Fruit fly (Drosophila melanogaster) whole organism, embryonic: ENCODE data around the gene CG10068.

Experiments used
- B-H1 ChIP-seq: fragments of 200-800 bp; sonication (Bioruptor generic); IDR thresholded peaks from 3 replicates; pipeline ENCODE4 v1.3.6; 2022; ENCODE audit warnings: missing biosample characterization, missing genetic modification characterization
- CG11456 ChIP-seq: fragments of 200-800 bp; sonication (Bioruptor generic); IDR thresholded peaks from 3 replicates; pipeline ENCODE4 v1.3.6; 2022; ENCODE audit warnings: missing biosample characterization, missing genetic modification characterization
- CG11723 ChIP-seq: fragments of 200-800 bp; sonication (Bioruptor generic); optimal IDR thresholded peaks from 2 replicates; lab custom pipeline; 2017; ENCODE audit warnings: missing biosample characterization, mild to moderate bottlenecking, missing genetic modification characterization
- CG12299 ChIP-seq: fragments of 200-800 bp; sonication (Bioruptor generic); optimal IDR thresholded peaks from 2 replicates; lab custom pipeline; 2018; ENCODE audit warnings: missing biosample characterization, mild to moderate bottlenecking, missing genetic modification characterization
- CG14965 ChIP-seq: fragments of 200-800 bp; sonication (Bioruptor generic); optimal IDR thresholded peaks from 2 replicates; lab custom pipeline; 2016; ENCODE audit warnings: missing biosample characterization, missing genetic modification characterization, borderline replicate concordance
- CG15011 ChIP-seq: fragments of 200-800 bp; sonication (Bioruptor generic); optimal IDR thresholded peaks from 3 replicates; lab custom pipeline; 2018; ENCODE audit warnings: missing biosample characterization, mild to moderate bottlenecking, missing genetic modification characterization
- CG1647 ChIP-seq: fragments of 200-800 bp; sonication (Bioruptor generic); optimal IDR thresholded peaks from 3 replicates; lab custom pipeline; 2016; ENCODE audit warnings: missing biosample characterization, missing genetic modification characterization
- CG16815 ChIP-seq: fragments of 200-800 bp; sonication (Bioruptor generic); optimal IDR thresholded peaks from 3 replicates; lab custom pipeline; 2017; ENCODE audit warnings: missing biosample characterization, mild to moderate bottlenecking, missing genetic modification characterization
- CG17186 ChIP-seq: fragments of 200-800 bp; sonication (Bioruptor generic); optimal IDR thresholded peaks from 3 replicates; lab custom pipeline; 2017; ENCODE audit warnings: missing biosample characterization, missing genetic modification reagents, missing genetic modification characterization
- CG2202 ChIP-seq: fragments of 200-800 bp; sonication (Bioruptor generic); optimal IDR thresholded peaks from 2 replicates; lab custom pipeline; 2018; ENCODE audit warnings: missing biosample characterization, mild to moderate bottlenecking, missing genetic modification characterization
- CG4707 ChIP-seq: fragments of 200-800 bp; sonication (Bioruptor generic); optimal IDR thresholded peaks from 2 replicates; lab custom pipeline; 2018; ENCODE audit warnings: missing biosample characterization, mild to moderate bottlenecking, missing genetic modification characterization, moderate library complexity
- CG4820 ChIP-seq: fragments of 200-800 bp; sonication (Bioruptor generic); optimal IDR thresholded peaks from 3 replicates; lab custom pipeline; 2016; ENCODE audit warnings: missing biosample characterization, missing genetic modification characterization
- CG6791 ChIP-seq: fragments of 200-800 bp; sonication (Bioruptor generic); IDR thresholded peaks from 3 replicates; pipeline ENCODE4 v1.3.6; 2022; ENCODE audit warnings: missing biosample characterization, missing genetic modification characterization; ENCODE audit not compliant: partially characterized antibody
- CG7839 ChIP-seq: fragments of 200-800 bp; sonication (Bioruptor generic); optimal IDR thresholded peaks from 3 replicates; lab custom pipeline; 2018; ENCODE audit warnings: missing biosample characterization, mild to moderate bottlenecking, missing genetic modification characterization, moderate library complexity
- Dip2 ChIP-seq: fragments of 200-800 bp; sonication (Bioruptor generic); IDR thresholded peaks from 2 replicates; pipeline ENCODE4 v1.3.6; 2022; ENCODE audit warnings: missing biosample characterization, missing genetic modification characterization
- Dip3 ChIP-seq: fragments of 200-800 bp; sonication (Bioruptor generic); optimal IDR thresholded peaks from 3 replicates; lab custom pipeline; 2016; ENCODE audit warnings: missing biosample characterization, missing genetic modification characterization
- ERR ChIP-seq: fragments of 200-800 bp; sonication (Bioruptor generic); optimal IDR thresholded peaks from 2 replicates; lab custom pipeline; 2016; ENCODE audit warnings: missing biosample characterization, missing genetic modification characterization
- Fer2 ChIP-seq: fragments of 200-800 bp; sonication (Bioruptor generic); optimal IDR thresholded peaks from 2 replicates; lab custom pipeline; 2018; ENCODE audit warnings: missing biosample characterization, mild to moderate bottlenecking, missing genetic modification characterization, moderate library complexity
- Fer3 ChIP-seq: fragments of 200-800 bp; sonication (Bioruptor generic); optimal IDR thresholded peaks from 2 replicates; lab custom pipeline; 2018; ENCODE audit warnings: missing biosample characterization, mild to moderate bottlenecking, missing genetic modification characterization, moderate library complexity
- H15 ChIP-seq: fragments of 200-800 bp; sonication (Bioruptor generic); IDR thresholded peaks from 3 replicates; pipeline ENCODE4 v1.3.6; 2022; ENCODE audit warnings: missing biosample characterization, missing genetic modification characterization
- MBD-R2 ChIP-seq: fragments of 200-800 bp; sonication (Bioruptor generic); IDR thresholded peaks from 2 replicates; pipeline ENCODE4 v1.3.6; 2022; ENCODE audit warnings: missing biosample characterization, missing genetic modification characterization
- MESR4 ChIP-seq: fragments of 200-800 bp; sonication (Bioruptor generic); optimal IDR thresholded peaks from 2 replicates; lab custom pipeline; 2018; ENCODE audit warnings: missing biosample characterization, mild to moderate bottlenecking, missing genetic modification characterization, moderate library complexity
- Mad ChIP-seq: fragments of 200-800 bp; sonication (Bioruptor generic); optimal IDR thresholded peaks from 2 replicates; lab custom pipeline; 2016; ENCODE audit warnings: missing biosample characterization, missing genetic modification characterization
- Mes4 ChIP-seq: fragments of 200-800 bp; sonication (Bioruptor generic); optimal IDR thresholded peaks from 2 replicates; lab custom pipeline; 2016; ENCODE audit warnings: missing biosample characterization, missing genetic modification characterization
- Nf-YB ChIP-seq: fragments of 200-800 bp; sonication (Bioruptor generic); optimal IDR thresholded peaks from 3 replicates; lab custom pipeline; 2019; ENCODE audit warnings: missing biosample characterization, mild to moderate bottlenecking, missing genetic modification characterization, moderate library complexity
- PHDP ChIP-seq: fragments of 200-800 bp; sonication (Bioruptor generic); optimal IDR thresholded peaks from 3 replicates; lab custom pipeline; 2018; ENCODE audit warnings: missing biosample characterization, mild to moderate bottlenecking, missing genetic modification characterization, moderate library complexity
- Side ChIP-seq: fragments of 200-800 bp; sonication (Bioruptor generic); optimal IDR thresholded peaks from 2 replicates; lab custom pipeline; 2016; ENCODE audit warnings: missing biosample characterization, missing genetic modification characterization
- Six4 ChIP-seq: fragments of 200-800 bp; sonication (Bioruptor generic); optimal IDR thresholded peaks from 2 replicates; lab custom pipeline; 2016; ENCODE audit warnings: missing biosample characterization, missing genetic modification characterization
- aop ChIP-seq: fragments of 200-800 bp; sonication (Bioruptor generic); IDR thresholded peaks from 2 replicates; pipeline ENCODE4 v1.3.6; 2022; ENCODE audit warnings: missing biosample characterization, missing genetic modification characterization
- chm ChIP-seq: fragments of 200-800 bp; sonication (Bioruptor generic); IDR thresholded peaks from 2 replicates; pipeline ENCODE4 v1.3.6; 2022; ENCODE audit warnings: missing biosample characterization, missing genetic modification characterization
- chn ChIP-seq: fragments of 200-800 bp; sonication (Bioruptor generic); optimal IDR thresholded peaks from 2 replicates; lab custom pipeline; 2016; ENCODE audit warnings: missing biosample characterization, missing genetic modification characterization
- corto ChIP-seq: fragments of 200-800 bp; sonication (Bioruptor generic); optimal IDR thresholded peaks from 2 replicates; lab custom pipeline; 2016; ENCODE audit warnings: missing biosample characterization, mild to moderate bottlenecking, missing genetic modification characterization, moderate library complexity
- crol ChIP-seq: fragments of 200-800 bp; sonication (Bioruptor generic); IDR thresholded peaks from 2 replicates; pipeline ENCODE4 v1.3.6; 2022; ENCODE audit warnings: missing biosample characterization, missing genetic modification characterization
- cwo ChIP-seq: fragments of 200-800 bp; sonication (Bioruptor generic); optimal IDR thresholded peaks from 3 replicates; lab custom pipeline; 2017; ENCODE audit warnings: missing biosample characterization, missing genetic modification characterization, mild to moderate bottlenecking, moderate library complexity, missing genetic modification reagents
- dan ChIP-seq: fragments of 200-800 bp; sonication (Bioruptor generic); IDR thresholded peaks from 2 replicates; pipeline ENCODE4 v1.3.6; 2022; ENCODE audit warnings: missing biosample characterization, missing genetic modification characterization
- gfzf ChIP-seq: fragments of 200-800 bp; sonication (Bioruptor generic); optimal IDR thresholded peaks from 2 replicates; lab custom pipeline; 2016; ENCODE audit warnings: missing biosample characterization, mild to moderate bottlenecking, missing genetic modification characterization, moderate library complexity
- grau ChIP-seq: fragments of 200-800 bp; optimal IDR thresholded peaks from 3 replicates; lab custom pipeline; 2019; ENCODE audit warnings: missing biosample characterization, mild to moderate bottlenecking, missing genetic modification characterization, moderate library complexity
- h ChIP-seq: fragments of >200 bp; optimal IDR thresholded peaks from 2 replicates; lab custom pipeline; 2017
- kah ChIP-seq: fragments of 200-800 bp; sonication (Bioruptor generic); optimal IDR thresholded peaks from 2 replicates; lab custom pipeline; 2018; ENCODE audit warnings: missing biosample characterization, mild to moderate bottlenecking, missing genetic modification characterization
- kay ChIP-seq: fragments of 200-800 bp; sonication (Bioruptor generic); optimal IDR thresholded peaks from 2 replicates; lab custom pipeline; 2016; ENCODE audit warnings: missing biosample characterization, missing genetic modification characterization
- mam ChIP-seq: fragments of 200-800 bp; sonication (Bioruptor generic); optimal IDR thresholded peaks from 3 replicates; lab custom pipeline; 2016; ENCODE audit warnings: missing biosample characterization, missing genetic modification characterization
- nerfin-1 ChIP-seq: fragments of 200-800 bp; sonication (Bioruptor generic); optimal IDR thresholded peaks from 3 replicates; lab custom pipeline; 2019; ENCODE audit warnings: missing biosample characterization, mild to moderate bottlenecking, missing genetic modification characterization, moderate library complexity
- oc ChIP-seq: fragments of 200-800 bp; sonication (Bioruptor generic); optimal IDR thresholded peaks from 2 replicates; lab custom pipeline; 2018; ENCODE audit warnings: missing biosample characterization, mild to moderate bottlenecking, missing genetic modification characterization, moderate library complexity
- odd ChIP-seq: fragments of 200-800 bp; sonication (Bioruptor generic); optimal IDR thresholded peaks from 2 replicates; lab custom pipeline; 2017; ENCODE audit warnings: missing biosample characterization, mild to moderate bottlenecking, missing genetic modification characterization
- org-1 ChIP-seq: fragments of 200-800 bp; sonication (Bioruptor generic); optimal IDR thresholded peaks from 2 replicates; lab custom pipeline; 2017; ENCODE audit warnings: missing biosample characterization, missing genetic modification characterization
- ro ChIP-seq: fragments of 200-800 bp; sonication (Bioruptor generic); IDR thresholded peaks from 2 replicates; pipeline ENCODE4 v1.3.6; 2022; ENCODE audit warnings: missing biosample characterization, missing genetic modification characterization
- stwl ChIP-seq: fragments of 200-800 bp; sonication (Bioruptor generic); optimal IDR thresholded peaks from 3 replicates; lab custom pipeline; 2018; ENCODE audit warnings: missing biosample characterization, mild to moderate bottlenecking, missing genetic modification characterization, moderate library complexity
- tna ChIP-seq: fragments of 200-800 bp; sonication (Bioruptor generic); IDR thresholded peaks from 2 replicates; pipeline ENCODE4 v1.3.6; 2022; ENCODE audit warnings: missing biosample characterization, missing genetic modification characterization; ENCODE audit not compliant: partially characterized antibody
- usp ChIP-seq: fragments of >200 bp; optimal IDR thresholded peaks from 2 replicates; lab custom pipeline; 2017; ENCODE audit warnings: missing biosample characterization, missing genetic modification characterization
- zen2 ChIP-seq: fragments of 200-800 bp; sonication (Bioruptor generic); IDR thresholded peaks from 3 replicates; pipeline ENCODE4 v1.3.6; 2022; ENCODE audit warnings: missing biosample characterization, missing genetic modification characterization; ENCODE audit not compliant: partially characterized antibody

The CG10068 gene

DNA sequence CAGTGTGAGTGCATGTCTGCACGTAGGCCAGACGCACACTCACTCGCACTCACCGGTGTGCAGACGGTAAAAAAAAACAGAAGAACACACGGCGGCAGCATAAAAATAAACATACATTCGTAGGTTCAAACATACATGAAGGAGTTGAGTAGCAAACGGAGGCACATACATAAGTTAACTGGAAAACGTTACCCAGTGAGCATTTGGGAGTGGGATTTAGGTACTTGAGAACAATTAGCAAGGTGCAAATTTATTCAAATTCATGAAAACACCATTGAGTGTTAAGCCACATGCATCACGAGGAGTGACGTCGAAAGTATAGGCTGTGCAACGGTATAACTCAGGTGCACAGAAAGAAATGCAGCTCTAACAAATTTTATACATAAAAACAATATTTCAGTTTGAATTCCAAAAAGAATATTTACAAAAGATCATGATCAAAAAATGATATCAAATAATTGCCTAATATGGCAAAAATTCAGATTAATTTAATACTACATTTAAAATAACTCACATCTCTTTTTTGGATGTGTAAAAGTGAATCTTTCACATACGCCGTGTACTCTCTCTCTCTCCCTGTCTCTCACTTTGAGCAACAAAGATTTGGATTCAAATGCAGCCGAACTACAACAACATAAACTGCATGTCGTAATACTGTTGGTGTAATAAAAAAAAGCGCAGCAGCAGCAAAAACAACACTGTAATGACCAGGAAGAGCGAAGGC, 19.1 kb downstream of the CG10068 start (continued):
- TF ChIP-seq CG12299 (tag; lab: Kevin White, UChicago) (peak; percentile 84), PHDP (tag; lab: Kevin White, UChicago) (peak; percentile 95), CG7839 (tag; lab: Kevin White, UChicago) (peak; percentile 96), CG11723 (GFP tag; lab: Kevin White, UChicago) (peak; percentile 87), chn (peak; percentile 95), B-H1 (no peak), MBD-R2 (GFP tag; lab: Robert Waterston, UW) (no peak), nerfin-1 (tag; lab: Kevin White, UChicago) (peak; percentile 97), Mad (GFP tag; lab: Kevin White, UChicago) (peak; percentile 90), CG11456 (GFP tag; lab: Robert Waterston, UW) (no peak), odd (GFP tag; lab: Kevin White, UChicago) (peak; percentile 86), oc (peak; percentile 97), gfzf (GFP tag; lab: Kevin White, UChicago) (no peak), cwo (GFP tag; lab: Kevin White, UChicago) (peak; percentile 69), CG15011 (GFP tag; lab: Kevin White, UChicago) (peak; percentile 87), CG16815 (GFP tag; lab: Kevin White, UChicago) (peak; percentile 92), MESR4 (GFP tag; lab: Kevin White, UChicago) (peak; percentile 24), mam (GFP tag; lab: Kevin White, UChicago) (peak; percentile 63), CG4820 (GFP tag; lab: Kevin White, UChicago) (peak; percentile 97), zen2 (no peak), crol (GFP tag; lab: Robert Waterston, UW) (no peak), CG2202 (peak; percentile 97), Six4 (peak; percentile 96), chm (GFP tag; lab: Robert Waterston, UW) (no peak), usp (GFP tag; lab: Kevin White, UChicago) (no peak), Dip3 (GFP tag; lab: Kevin White, UChicago) (peak; percentile 44), Fer2 (tag; lab: Kevin White, UChicago) (peak; percentile 63), kay (GFP tag; lab: Kevin White, UChicago) (peak; percentile 91), CG1647 (GFP tag; lab: Kevin White, UChicago) (peak; percentile 82), h (lab: Kevin White, UChicago) (no peak), Side (GFP tag; lab: Kevin White, UChicago) (peak; percentile 84), org-1 (peak; percentile 87), CG17186 (peak; percentile 89), CG14965 (GFP tag; lab: Kevin White, UChicago) (peak; percentile 45), kah (GFP tag; lab: Kevin White, UChicago) (peak; percentile 91), Dip2 (GFP tag; lab: Robert Waterston, UW) (no peak), dan (GFP tag; lab: Robert Waterston, UW) (no peak), grau (tag; lab: Kevin White, UChicago) (peak; percentile 94), CG4707 (GFP tag; lab: Kevin White, UChicago) (peak; percentile 89), Mes4 (GFP tag; lab: Kevin White, UChicago) (peak; percentile 93), corto (peak; percentile 43), H15 (GFP tag; lab: Robert Waterston, UW) (no peak), ERR (GFP tag; lab: Kevin White, UChicago) (peak; percentile 22), aop (GFP tag; lab: Robert Waterston, UW) (no peak), ro (no peak), CG6791 (GFP tag; lab: Robert Waterston, UW) (no peak), Fer3 (tag; lab: Kevin White, UChicago) (peak; percentile 88), tna (GFP tag; lab: Robert Waterston, UW) (no peak), Nf-YB (GFP tag; lab: Kevin White, UChicago) (peak; percentile 86), stwl (tag; lab: Kevin White, UChicago) (peak; percentile 76)
